Fruit fly (Drosophila melanogaster) whole organism, embryonic: ENCODE results near the gene wls.

Experiments
- CG10274 ChIP-seq: fragments of 200-800 bp; sonication (Bioruptor generic); optimal IDR thresholded peaks from 3 replicates; lab custom pipeline; 2017; ENCODE audit warnings: missing biosample characterization, mild to moderate bottlenecking, missing genetic modification characterization
- CG10979 ChIP-seq: fragments of 200-800 bp; sonication (Bioruptor generic); optimal IDR thresholded peaks from 2 replicates; lab custom pipeline; 2018; ENCODE audit warnings: missing biosample characterization, mild to moderate bottlenecking, missing genetic modification characterization, moderate library complexity
- CG12155 ChIP-seq: fragments of 200-800 bp; sonication (Bioruptor generic); optimal IDR thresholded peaks from 3 replicates; lab custom pipeline; 2016; ENCODE audit warnings: missing biosample characterization, missing genetic modification characterization
- CG12659 ChIP-seq: fragments of 200-800 bp; sonication (Bioruptor generic); optimal IDR thresholded peaks from 3 replicates; lab custom pipeline; 2017; ENCODE audit warnings: mild to moderate bottlenecking, missing biosample characterization, missing genetic modification reagents, missing genetic modification characterization
- CG14014 ChIP-seq: fragments of 200-800 bp; sonication (Bioruptor generic); IDR thresholded peaks from 2 replicates; pipeline ENCODE4 v1.3.6; 2022; ENCODE audit warnings: missing biosample characterization, missing genetic modification characterization
- CG15073 ChIP-seq: fragments of 200-800 bp; sonication (Bioruptor generic); optimal IDR thresholded peaks from 2 replicates; lab custom pipeline; 2016; ENCODE audit warnings: missing biosample characterization, missing genetic modification characterization
- CG1529 ChIP-seq: fragments of 200-800 bp; sonication (Bioruptor generic); optimal IDR thresholded peaks from 3 replicates; lab custom pipeline; 2018; ENCODE audit warnings: missing biosample characterization, missing genetic modification characterization
- CG17328 ChIP-seq: fragments of 200-800 bp; sonication (Bioruptor generic); IDR thresholded peaks from 2 replicates; pipeline ENCODE4 v1.3.6; 2022; ENCODE audit warnings: missing biosample characterization, missing genetic modification characterization
- CG18476 ChIP-seq: fragments of 200-800 bp; sonication (Bioruptor generic); optimal IDR thresholded peaks from 2 replicates; lab custom pipeline; 2016; ENCODE audit warnings: missing biosample characterization, mild to moderate bottlenecking, missing genetic modification characterization
- CG30431 ChIP-seq: fragments of 200-800 bp; sonication (Bioruptor generic); optimal IDR thresholded peaks from 2 replicates; lab custom pipeline; 2017; ENCODE audit warnings: missing biosample characterization, missing genetic modification characterization
- CG31365 ChIP-seq: fragments of 200-800 bp; sonication (Bioruptor generic); optimal IDR thresholded peaks from 2 replicates; lab custom pipeline; 2018; ENCODE audit warnings: missing biosample characterization, mild to moderate bottlenecking, missing genetic modification characterization
- CG32767 ChIP-seq: fragments of 200-800 bp; sonication (Bioruptor generic); IDR thresholded peaks from 2 replicates; pipeline ENCODE4 v1.3.6; 2022; ENCODE audit warnings: missing biosample characterization, missing genetic modification characterization
- CG32772 ChIP-seq: fragments of 200-800 bp; sonication (Bioruptor generic); IDR thresholded peaks from 2 replicates; pipeline ENCODE4 v1.3.6; 2022; ENCODE audit warnings: missing biosample characterization, missing genetic modification characterization
- CG34422 ChIP-seq: fragments of 200-800 bp; sonication (Bioruptor generic); IDR thresholded peaks from 3 replicates; pipeline ENCODE4 v1.3.6; 2022; ENCODE audit warnings: missing biosample characterization, missing genetic modification characterization
- CG3847 ChIP-seq: fragments of 200-800 bp; sonication (Bioruptor generic); IDR thresholded peaks from 2 replicates; pipeline ENCODE4 v1.3.6; 2022; ENCODE audit warnings: missing biosample characterization, missing genetic modification characterization
- CG6791 ChIP-seq: fragments of 200-800 bp; sonication (Bioruptor generic); IDR thresholded peaks from 3 replicates; pipeline ENCODE4 v1.3.6; 2022; ENCODE audit warnings: missing biosample characterization, missing genetic modification characterization; ENCODE audit not compliant: partially characterized antibody
- CG7839 ChIP-seq: fragments of 200-800 bp; sonication (Bioruptor generic); optimal IDR thresholded peaks from 3 replicates; lab custom pipeline; 2018; ENCODE audit warnings: missing biosample characterization, mild to moderate bottlenecking, missing genetic modification characterization, moderate library complexity
- CG9727 ChIP-seq: fragments of 200-800 bp; sonication (Bioruptor generic); optimal IDR thresholded peaks from 3 replicates; lab custom pipeline; 2017; ENCODE audit warnings: missing biosample characterization, mild to moderate bottlenecking, missing genetic modification characterization
- Elba2 ChIP-seq: fragments of 200-800 bp; sonication (Bioruptor generic); optimal IDR thresholded peaks from 3 replicates; lab custom pipeline; 2016; ENCODE audit warnings: missing biosample characterization, missing genetic modification characterization
- Fer2 ChIP-seq: fragments of 200-800 bp; sonication (Bioruptor generic); optimal IDR thresholded peaks from 2 replicates; lab custom pipeline; 2018; ENCODE audit warnings: missing biosample characterization, mild to moderate bottlenecking, missing genetic modification characterization, moderate library complexity
- Hand ChIP-seq: fragments of 200-800 bp; sonication (Bioruptor generic); optimal IDR thresholded peaks from 2 replicates; lab custom pipeline; 2017; ENCODE audit warnings: mild to moderate bottlenecking, missing biosample characterization, missing genetic modification reagents, missing genetic modification characterization
- HmgZ ChIP-seq: fragments of 200-800 bp; sonication (Bioruptor generic); optimal IDR thresholded peaks from 2 replicates; lab custom pipeline; 2018; ENCODE audit warnings: missing biosample characterization, mild to moderate bottlenecking, missing genetic modification characterization
- MTF-1 ChIP-seq: fragments of 200-800 bp; sonication (Bioruptor generic); optimal IDR thresholded peaks from 2 replicates; lab custom pipeline; 2018; ENCODE audit warnings: missing biosample characterization, mild to moderate bottlenecking, missing genetic modification characterization, borderline replicate concordance
- Mes4 ChIP-seq: fragments of 200-800 bp; sonication (Bioruptor generic); optimal IDR thresholded peaks from 2 replicates; lab custom pipeline; 2016; ENCODE audit warnings: missing biosample characterization, missing genetic modification characterization
- Ssrp ChIP-seq: fragments of 200-800 bp; sonication (Bioruptor generic); optimal IDR thresholded peaks from 2 replicates; lab custom pipeline; 2018; ENCODE audit warnings: missing biosample characterization, mild to moderate bottlenecking, missing genetic modification characterization, moderate library complexity
- Tbp ChIP-seq: fragments of >200 bp; optimal IDR thresholded peaks from 2 replicates; lab custom pipeline; 2018; ENCODE audit warnings: missing biosample characterization, missing genetic modification characterization
- Trl ChIP-seq, 3 experiments: fragments of >200 bp in 2 of 3; fragments of 200-800 bp in 1 of 3; sonication (Bioruptor generic) in 1 of 3; optimal IDR thresholded peaks; 2 replicates in 1 of 3; 3 replicates in 2 of 3; lab custom pipeline; 2016 to 2017; ENCODE audit warnings: missing biosample characterization in 1 of 3, missing genetic modification characterization in 1 of 3
- abd-A ChIP-seq: fragments of 200-800 bp; sonication (Bioruptor generic); optimal IDR thresholded peaks from 3 replicates; lab custom pipeline; 2019; ENCODE audit warnings: missing biosample characterization, mild to moderate bottlenecking, missing genetic modification characterization, moderate library complexity
- crp ChIP-seq, 2 experiments: fragments of 200-800 bp; sonication (Bioruptor generic); optimal IDR thresholded peaks; 2 replicates in 1 of 2; 3 replicates in 1 of 2; lab custom pipeline; 2017; ENCODE audit warnings: missing biosample characterization in 2 of 2, missing genetic modification characterization in 2 of 2, mild to moderate bottlenecking in 1 of 2, moderate library complexity in 1 of 2
- da ChIP-seq: fragments of 200-800 bp; sonication (Bioruptor generic); optimal IDR thresholded peaks from 2 replicates; lab custom pipeline; 2016; ENCODE audit warnings: missing biosample characterization, missing genetic modification characterization
- dan ChIP-seq: fragments of 200-800 bp; sonication (Bioruptor generic); IDR thresholded peaks from 2 replicates; pipeline ENCODE4 v1.3.6; 2022; ENCODE audit warnings: missing biosample characterization, missing genetic modification characterization
- dmrt11E ChIP-seq: fragments of 200-800 bp; sonication (Bioruptor generic); optimal IDR thresholded peaks from 3 replicates; lab custom pipeline; 2018; ENCODE audit warnings: missing biosample characterization, mild to moderate bottlenecking, missing genetic modification characterization, moderate library complexity
- dysf ChIP-seq: fragments of 200-800 bp; sonication (Bioruptor generic); IDR thresholded peaks from 3 replicates; pipeline ENCODE4 v1.3.6; 2022; ENCODE audit warnings: missing biosample characterization, missing genetic modification characterization
- gsb-n ChIP-seq: fragments of 200-800 bp; sonication (Bioruptor generic); optimal IDR thresholded peaks from 3 replicates; lab custom pipeline; 2018; ENCODE audit warnings: missing biosample characterization, mild to moderate bottlenecking, missing genetic modification characterization
- hb ChIP-seq: fragments of 200-800 bp; sonication (Bioruptor generic); IDR thresholded peaks from 3 replicates; pipeline ENCODE4 v1.3.6; 2022; ENCODE audit warnings: missing biosample characterization, missing genetic modification characterization; ENCODE audit not compliant: partially characterized antibody
- her ChIP-seq: fragments of 200-800 bp; sonication (Bioruptor generic); optimal IDR thresholded peaks from 2 replicates; lab custom pipeline; 2016; ENCODE audit warnings: missing biosample characterization, missing genetic modification characterization
- hkb ChIP-seq, 2 experiments: fragments of 200-800 bp in 1 of 2; fragments of >200 bp in 1 of 2; sonication (Bioruptor generic) in 1 of 2; IDR thresholded peaks in 1 of 2; optimal IDR thresholded peaks in 1 of 2; 2 replicates each; pipeline versions ENCODE4 v1.3.6 to Lab custom; 2017 to 2022; ENCODE audit warnings: missing biosample characterization in 1 of 2, missing genetic modification characterization in 1 of 2
- mld ChIP-seq: fragments of 200-800 bp; sonication (Bioruptor generic); IDR thresholded peaks from 3 replicates; pipeline ENCODE4 v1.3.6; 2022; ENCODE audit warnings: missing biosample characterization, missing genetic modification characterization; ENCODE audit not compliant: partially characterized antibody
- pfk ChIP-seq: fragments of 200-800 bp; sonication (Bioruptor generic); optimal IDR thresholded peaks from 2 replicates; lab custom pipeline; 2018; ENCODE audit warnings: missing biosample characterization, mild to moderate bottlenecking, missing genetic modification characterization, moderate library complexity
- slou ChIP-seq: fragments of 200-800 bp; sonication (Bioruptor generic); optimal IDR thresholded peaks from 3 replicates; lab custom pipeline; 2016; ENCODE audit warnings: missing biosample characterization, missing genetic modification characterization
- sob ChIP-seq: fragments of 200-800 bp; sonication (Bioruptor generic); IDR thresholded peaks from 2 replicates; pipeline ENCODE4 v1.3.6; 2022; ENCODE audit warnings: missing biosample characterization, missing genetic modification characterization
- tin ChIP-seq: fragments of 200-800 bp; sonication (Bioruptor generic); optimal IDR thresholded peaks from 3 replicates; lab custom pipeline; 2016; ENCODE audit warnings: missing biosample characterization, missing genetic modification characterization
- tna ChIP-seq: fragments of 200-800 bp; sonication (Bioruptor generic); IDR thresholded peaks from 2 replicates; pipeline ENCODE4 v1.3.6; 2022; ENCODE audit warnings: missing biosample characterization, missing genetic modification characterization; ENCODE audit not compliant: partially characterized antibody
- toy ChIP-seq: fragments of 200-800 bp; sonication (Bioruptor generic); IDR thresholded peaks from 2 replicates; pipeline ENCODE4 v1.3.6; 2022; ENCODE audit warnings: missing biosample characterization, missing genetic modification characterization
- trem ChIP-seq: fragments of 200-800 bp; optimal IDR thresholded peaks from 3 replicates; lab custom pipeline; 2019; ENCODE audit warnings: missing biosample characterization, mild to moderate bottlenecking, missing genetic modification characterization, moderate library complexity
- usp ChIP-seq: fragments of >200 bp; optimal IDR thresholded peaks from 2 replicates; lab custom pipeline; 2017; ENCODE audit warnings: missing biosample characterization, missing genetic modification characterization
- wdn ChIP-seq: fragments of 200-800 bp; sonication (Bioruptor generic); IDR thresholded peaks from 2 replicates; pipeline ENCODE4 v1.3.6; 2022; ENCODE audit warnings: missing biosample characterization, missing genetic modification characterization

The wls gene

DNA sequence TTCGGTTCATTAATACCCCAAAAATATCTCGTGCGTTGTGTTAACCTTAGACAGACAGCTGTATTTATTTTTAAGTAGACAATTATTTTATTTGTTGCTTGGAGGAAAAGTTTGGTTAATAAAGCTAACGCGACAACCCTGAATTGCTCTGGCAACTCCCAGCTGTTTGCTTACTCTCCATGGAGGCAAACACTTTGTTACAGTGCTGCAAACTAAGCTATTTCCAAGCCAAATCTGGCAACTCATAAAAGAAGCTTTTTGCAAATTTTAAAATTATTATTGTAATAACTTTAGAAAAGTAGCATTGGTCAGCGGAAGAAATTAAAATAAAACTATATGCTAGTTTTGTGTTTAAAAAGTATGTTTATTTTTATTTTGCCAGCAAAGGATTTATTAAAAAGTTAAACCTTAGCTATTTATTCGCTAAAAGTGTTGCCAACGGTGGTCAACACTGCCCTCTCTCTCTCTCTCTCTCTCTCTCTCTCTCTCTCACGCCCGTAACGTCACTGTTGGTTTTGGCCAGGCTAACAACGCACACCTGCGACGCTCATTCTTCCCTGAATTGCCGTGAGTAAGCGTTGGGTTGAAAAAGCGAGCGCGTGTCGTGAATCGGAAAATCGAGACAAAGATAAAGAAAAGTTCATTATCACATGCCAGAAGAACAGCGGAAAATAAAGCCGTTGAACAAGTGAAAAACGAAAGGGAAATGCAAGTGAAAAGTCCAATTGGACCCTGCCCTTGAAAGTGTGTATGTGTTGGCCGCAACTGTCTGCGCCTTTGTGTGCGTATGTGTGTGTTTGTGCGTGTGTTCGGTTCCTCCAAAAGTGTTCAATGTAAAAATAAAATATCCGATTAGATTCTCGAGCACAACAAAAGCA lies 46.1 kb upstream of the wls start (continued):
- TF ChIP-seq CG18476: peak; percentile 84
- TF ChIP-seq slou (GFP tag; lab: Kevin White, UChicago): peak; percentile 27
- peak; percentile 83 for TF ChIP-seq CG12155 (GFP tag; lab: Kevin White, UChicago)
- TF ChIP-seq usp (GFP tag; lab: Kevin White, UChicago): no peak
- peak; percentile 78 for TF ChIP-seq CG7839
- TF ChIP-seq toy (GFP tag; lab: Robert Waterston, UW): peak; percentile 85
- peak; percentile 89 for TF ChIP-seq CG12659 (GFP tag; lab: Kevin White, UChicago)
- TF ChIP-seq tin (GFP tag; lab: Kevin White, UChicago): peak; percentile 79
- TF ChIP-seq abd-A (tag; lab: Kevin White, UChicago): peak; percentile 16
- peak; percentile 94 for TF ChIP-seq wdn
- TF ChIP-seq gsb-n (tag; lab: Kevin White, UChicago): peak; percentile 79
- TF ChIP-seq CG32772 (GFP tag; lab: Robert Waterston, UW): peak; percentile 86
- peak in 1 of 2 experiments; percentile 76 for TF ChIP-seq crp (GFP tag; optimal IDR thresholded peaks at IDR 0.05; lab: Kevin White, UChicago)
- TF ChIP-seq hb (GFP tag; lab: Robert Waterston, UW): no peak
- no peak for TF ChIP-seq CG15073 (GFP tag; lab: Kevin White, UChicago)
- peak; percentile 65 for TF ChIP-seq Hand
- TF ChIP-seq trem: peak; percentile 77
- no peak; the same call in 1 of the 2 replicates for TF ChIP-seq dan (GFP tag; lab: Robert Waterston, UW)
- TF ChIP-seq hkb (optimal IDR thresholded peaks at IDR 0.05; lab: Kevin White, UChicago): peak; percentile 73
- peak; percentile 96 for TF ChIP-seq hkb (GFP tag; IDR thresholded peaks at IDR 0.05; lab: Robert Waterston, UW)
- peak; percentile 88 for TF ChIP-seq her (GFP tag; lab: Kevin White, UChicago)
- TF ChIP-seq dysf (GFP tag; lab: Robert Waterston, UW): peak; percentile 96
- peak; percentile 93 for TF ChIP-seq CG17328 (GFP tag; lab: Robert Waterston, UW)
- peak; percentile 88 for TF ChIP-seq CG9727
- TF ChIP-seq Ssrp (tag; lab: Kevin White, UChicago): peak; percentile 68
- peak; percentile 83 for TF ChIP-seq CG32767 (GFP tag; lab: Robert Waterston, UW)
- peak; percentile 92 for TF ChIP-seq CG34422
- TF ChIP-seq sob: peak; percentile 94
- TF ChIP-seq CG31365: peak; percentile 67
- no peak for TF ChIP-seq CG6791 (GFP tag; lab: Robert Waterston, UW)
- TF ChIP-seq CG10979 (tag; lab: Kevin White, UChicago): peak; percentile 82
- TF ChIP-seq mld (GFP tag; lab: Robert Waterston, UW): no peak
- TF ChIP-seq Mes4 (GFP tag; lab: Kevin White, UChicago): peak; percentile 84
- TF ChIP-seq CG14014: peak; percentile 92
- peak; percentile 87 for TF ChIP-seq CG3847 (GFP tag; lab: Robert Waterston, UW)
- TF ChIP-seq HmgZ (tag; lab: Kevin White, UChicago): peak; percentile 89
- peak; percentile 54 for TF ChIP-seq da
- peak; percentile 80 for TF ChIP-seq MTF-1 (GFP tag; lab: Kevin White, UChicago)
- peak; percentile 52 for TF ChIP-seq dmrt11E (tag; lab: Kevin White, UChicago)
- peak; percentile 67 for TF ChIP-seq CG10274 (GFP tag; lab: Kevin White, UChicago)
- peak; percentile 45 for TF ChIP-seq CG1529 (GFP tag; lab: Kevin White, UChicago)
- peak; percentile 84 for TF ChIP-seq Elba2
- peak; percentile 70 for TF ChIP-seq CG30431
- TF ChIP-seq Trl (optimal IDR thresholded peaks at IDR 0.05; lab: Kevin White, UChicago): peak; percentile 79 to 98
- peak; percentile 93 for TF ChIP-seq Trl (GFP tag; optimal IDR thresholded peaks at IDR 0.05; lab: Kevin White, UChicago)
- peak; percentile 44 for TF ChIP-seq Tbp (GFP tag; lab: Kevin White, UChicago)
- TF ChIP-seq Fer2 (tag; lab: Kevin White, UChicago): peak; percentile 63
- peak; percentile 20 for TF ChIP-seq pfk (GFP tag; lab: Kevin White, UChicago)
- no peak for TF ChIP-seq tna (GFP tag; lab: Robert Waterston, UW)
